Fruit fly (Drosophila melanogaster) whole organism, embryonic: ENCODE measurements around the gene CG15539.

Experiments used
- B-H2 ChIP-seq: fragments of 200-800 bp; sonication (Bioruptor generic); optimal IDR thresholded peaks from 2 replicates; lab custom pipeline; 2018; ENCODE audit warnings: missing biosample characterization, mild to moderate bottlenecking, missing genetic modification characterization
- CG10147 ChIP-seq: fragments of 200-800 bp; sonication (Bioruptor generic); optimal IDR thresholded peaks from 2 replicates; lab custom pipeline; 2019; ENCODE audit warnings: missing biosample characterization, mild to moderate bottlenecking, missing genetic modification characterization, moderate library complexity
- CG12155 ChIP-seq: fragments of 200-800 bp; sonication (Bioruptor generic); optimal IDR thresholded peaks from 3 replicates; lab custom pipeline; 2016; ENCODE audit warnings: missing biosample characterization, missing genetic modification characterization
- CG12219 ChIP-seq: fragments of 200-800 bp; sonication (Bioruptor generic); optimal IDR thresholded peaks from 3 replicates; lab custom pipeline; 2018; ENCODE audit warnings: missing biosample characterization, mild to moderate bottlenecking, missing genetic modification characterization
- CG13287 ChIP-seq: fragments of 200-800 bp; sonication (Bioruptor generic); IDR thresholded peaks from 2 replicates; pipeline ENCODE4 v1.3.6; 2022; ENCODE audit warnings: missing biosample characterization, missing genetic modification characterization; ENCODE audit not compliant: partially characterized antibody
- CG13424 ChIP-seq: fragments of 200-800 bp; sonication (Bioruptor generic); optimal IDR thresholded peaks from 2 replicates; lab custom pipeline; 2019; ENCODE audit warnings: missing biosample characterization, mild to moderate bottlenecking, missing genetic modification characterization, moderate library complexity
- CG13775 ChIP-seq: fragments of 200-800 bp; sonication (Bioruptor generic); optimal IDR thresholded peaks from 3 replicates; lab custom pipeline; 2017; ENCODE audit warnings: missing biosample characterization, mild to moderate bottlenecking, missing genetic modification characterization
- CG14050 ChIP-seq: fragments of 200-800 bp; sonication (Bioruptor generic); IDR thresholded peaks from 3 replicates; pipeline ENCODE4 v1.3.6; 2022; ENCODE audit warnings: missing biosample characterization, missing genetic modification characterization
- CG15269 ChIP-seq: fragments of 200-800 bp; sonication (Bioruptor generic); optimal IDR thresholded peaks from 2 replicates; lab custom pipeline; 2018; ENCODE audit warnings: missing biosample characterization, mild to moderate bottlenecking, missing genetic modification characterization, moderate library complexity
- CG15696 ChIP-seq: fragments of 200-800 bp; sonication (Bioruptor generic); optimal IDR thresholded peaks from 2 replicates; lab custom pipeline; 2019; ENCODE audit warnings: missing biosample characterization, mild to moderate bottlenecking, missing genetic modification characterization, moderate library complexity
- CG17328 ChIP-seq: fragments of 200-800 bp; sonication (Bioruptor generic); IDR thresholded peaks from 2 replicates; pipeline ENCODE4 v1.3.6; 2022; ENCODE audit warnings: missing biosample characterization, missing genetic modification characterization
- CG17385 ChIP-seq: fragments of 200-800 bp; sonication (Bioruptor generic); optimal IDR thresholded peaks from 3 replicates; lab custom pipeline; 2018; ENCODE audit warnings: missing biosample characterization, mild to moderate bottlenecking, missing genetic modification characterization
- CG18476 ChIP-seq: fragments of 200-800 bp; sonication (Bioruptor generic); optimal IDR thresholded peaks from 2 replicates; lab custom pipeline; 2016; ENCODE audit warnings: missing biosample characterization, mild to moderate bottlenecking, missing genetic modification characterization
- CG2712 ChIP-seq: fragments of 200-800 bp; optimal IDR thresholded peaks from 3 replicates; lab custom pipeline; 2019; ENCODE audit warnings: missing biosample characterization, mild to moderate bottlenecking, missing genetic modification characterization, moderate library complexity
- CG2889 ChIP-seq: fragments of 200-800 bp; sonication (Bioruptor generic); IDR thresholded peaks from 3 replicates; pipeline ENCODE4 v1.3.6; 2022; ENCODE audit warnings: missing biosample characterization, missing genetic modification characterization
- CG33213 ChIP-seq: fragments of 200-800 bp; sonication (Bioruptor generic); optimal IDR thresholded peaks from 3 replicates; lab custom pipeline; 2016; ENCODE audit warnings: missing biosample characterization, missing genetic modification characterization
- CG34224 ChIP-seq: fragments of 200-800 bp; sonication (Bioruptor generic); IDR thresholded peaks from 3 replicates; pipeline ENCODE4 v1.3.6; 2022; ENCODE audit warnings: missing biosample characterization, missing genetic modification characterization; ENCODE audit not compliant: partially characterized antibody
- CG43689 ChIP-seq: fragments of 200-800 bp; sonication (Bioruptor generic); IDR thresholded peaks from 2 replicates; pipeline ENCODE4 v1.3.6; 2022; ENCODE audit warnings: missing biosample characterization, missing genetic modification characterization
- CG5245 ChIP-seq: fragments of 200-800 bp; sonication (Bioruptor generic); optimal IDR thresholded peaks from 3 replicates; lab custom pipeline; 2016; ENCODE audit warnings: missing biosample characterization, missing genetic modification characterization
- CG7357 ChIP-seq: fragments of 200-800 bp; sonication (Bioruptor generic); IDR thresholded peaks from 3 replicates; pipeline ENCODE4 v1.3.6; 2022; ENCODE audit warnings: missing biosample characterization, missing genetic modification characterization
- CG9437 ChIP-seq: fragments of 200-800 bp; sonication (Bioruptor generic); optimal IDR thresholded peaks from 2 replicates; lab custom pipeline; 2018; ENCODE audit warnings: missing biosample characterization, mild to moderate bottlenecking, missing genetic modification characterization
- Doc2 ChIP-seq: fragments of 200-800 bp; sonication (Bioruptor generic); IDR thresholded peaks from 2 replicates; pipeline ENCODE4 v1.3.6; 2022; ENCODE audit warnings: missing biosample characterization, missing genetic modification characterization
- E2f2 ChIP-seq: fragments of 200-800 bp; sonication (Bioruptor generic); IDR thresholded peaks from 2 replicates; pipeline ENCODE4 v1.3.6; 2022; ENCODE audit warnings: missing biosample characterization, missing genetic modification characterization
- Gsc ChIP-seq: fragments of 200-800 bp; sonication (Bioruptor generic); IDR thresholded peaks from 2 replicates; pipeline ENCODE4 v1.3.6; 2022; ENCODE audit warnings: missing biosample characterization, missing genetic modification characterization
- H15 ChIP-seq: fragments of 200-800 bp; sonication (Bioruptor generic); IDR thresholded peaks from 3 replicates; pipeline ENCODE4 v1.3.6; 2022; ENCODE audit warnings: missing biosample characterization, missing genetic modification characterization
- Hmr ChIP-seq: fragments of 200-800 bp; sonication (Bioruptor generic); optimal IDR thresholded peaks from 3 replicates; lab custom pipeline; 2017; ENCODE audit warnings: mild to moderate bottlenecking, missing biosample characterization, missing genetic modification reagents, missing genetic modification characterization
- Hmx ChIP-seq: fragments of 200-800 bp; sonication (Bioruptor generic); optimal IDR thresholded peaks from 2 replicates; lab custom pipeline; 2016; ENCODE audit warnings: missing biosample characterization, missing genetic modification characterization
- Lhr ChIP-seq: fragments of 200-800 bp; sonication (Bioruptor generic); optimal IDR thresholded peaks from 3 replicates; lab custom pipeline; 2017; ENCODE audit warnings: mild to moderate bottlenecking, missing biosample characterization, missing genetic modification reagents, missing genetic modification characterization
- NC2α ChIP-seq: fragments of 200-800 bp; sonication (Bioruptor generic); optimal IDR thresholded peaks from 2 replicates; lab custom pipeline; 2016; ENCODE audit warnings: missing biosample characterization, missing genetic modification characterization
- Six4 ChIP-seq: fragments of 200-800 bp; sonication (Bioruptor generic); optimal IDR thresholded peaks from 2 replicates; lab custom pipeline; 2016; ENCODE audit warnings: missing biosample characterization, missing genetic modification characterization
- Spps ChIP-seq: fragments of 200-800 bp; sonication (Bioruptor generic); optimal IDR thresholded peaks from 2 replicates; lab custom pipeline; 2018; ENCODE audit warnings: missing biosample characterization, mild to moderate bottlenecking, missing genetic modification characterization
- Ssrp ChIP-seq: fragments of 200-800 bp; sonication (Bioruptor generic); optimal IDR thresholded peaks from 2 replicates; lab custom pipeline; 2018; ENCODE audit warnings: missing biosample characterization, mild to moderate bottlenecking, missing genetic modification characterization, moderate library complexity
- fd102C ChIP-seq: fragments of 200-800 bp; sonication (Bioruptor generic); optimal IDR thresholded peaks from 2 replicates; lab custom pipeline; 2018; ENCODE audit warnings: missing biosample characterization, mild to moderate bottlenecking, missing genetic modification characterization, moderate library complexity
- gfzf ChIP-seq: fragments of 200-800 bp; sonication (Bioruptor generic); optimal IDR thresholded peaks from 2 replicates; lab custom pipeline; 2016; ENCODE audit warnings: missing biosample characterization, mild to moderate bottlenecking, missing genetic modification characterization, moderate library complexity
- grau ChIP-seq: fragments of 200-800 bp; optimal IDR thresholded peaks from 3 replicates; lab custom pipeline; 2019; ENCODE audit warnings: missing biosample characterization, mild to moderate bottlenecking, missing genetic modification characterization, moderate library complexity
- gt ChIP-seq: fragments of 200-800 bp; sonication (Bioruptor generic); IDR thresholded peaks from 2 replicates; pipeline ENCODE4 v1.3.6; 2022; ENCODE audit warnings: missing biosample characterization, missing genetic modification characterization
- ind ChIP-seq: fragments of 200-800 bp; sonication (Bioruptor generic); optimal IDR thresholded peaks from 3 replicates; lab custom pipeline; 2016; ENCODE audit warnings: missing biosample characterization, missing genetic modification characterization
- insv ChIP-seq, 2 experiments: fragments of 200-800 bp; sonication (Bioruptor generic); optimal IDR thresholded peaks; 3 replicates each; lab custom pipeline; 2016 to 2018; ENCODE audit warnings: missing biosample characterization in 2 of 2, missing genetic modification characterization in 2 of 2
- jumu ChIP-seq: fragments of 200-800 bp; sonication (Bioruptor generic); optimal IDR thresholded peaks from 3 replicates; lab custom pipeline; 2016; ENCODE audit warnings: missing biosample characterization, missing genetic modification characterization
- lola ChIP-seq, 3 experiments: fragments of >200 bp in 2 of 3; fragments of 200-800 bp in 1 of 3; sonication (Bioruptor generic) in 1 of 3; optimal IDR thresholded peaks; 2 replicates each; lab custom pipeline; 2017 to 2019; ENCODE audit warnings: missing biosample characterization in 3 of 3, missing genetic modification characterization in 3 of 3, mild to moderate bottlenecking in 1 of 3, moderate library complexity in 1 of 3
- nom ChIP-seq: fragments of 200-800 bp; sonication (Bioruptor generic); optimal IDR thresholded peaks from 2 replicates; lab custom pipeline; 2017; ENCODE audit warnings: missing biosample characterization, missing genetic modification characterization, mild to moderate bottlenecking, moderate library complexity, missing genetic modification reagents
- phol ChIP-seq: fragments of 200-800 bp; sonication (Bioruptor generic); optimal IDR thresholded peaks from 3 replicates; lab custom pipeline; 2018; ENCODE audit warnings: missing biosample characterization, mild to moderate bottlenecking, missing genetic modification characterization, moderate library complexity
- rib ChIP-seq: fragments of 200-800 bp; sonication (Bioruptor generic); IDR thresholded peaks from 2 replicates; pipeline ENCODE4 v1.3.6; 2022; ENCODE audit warnings: missing biosample characterization, missing genetic modification characterization
- scrt ChIP-seq: fragments of 200-800 bp; sonication (Bioruptor generic); optimal IDR thresholded peaks from 2 replicates; lab custom pipeline; 2018; ENCODE audit warnings: missing biosample characterization, mild to moderate bottlenecking, missing genetic modification characterization, moderate library complexity
- slbo ChIP-seq: fragments of 200-800 bp; sonication (Bioruptor generic); IDR thresholded peaks from 2 replicates; pipeline ENCODE4 v1.3.6; 2022; ENCODE audit warnings: missing biosample characterization, missing genetic modification characterization
- sqz ChIP-seq: fragments of 200-800 bp; sonication (Bioruptor generic); optimal IDR thresholded peaks from 3 replicates; lab custom pipeline; 2018; ENCODE audit warnings: missing biosample characterization, mild to moderate bottlenecking, missing genetic modification characterization
- tll ChIP-seq, 2 experiments: fragments of 200-800 bp in 1 of 2; fragments of >200 bp in 1 of 2; sonication (Bioruptor generic) in 1 of 2; optimal IDR thresholded peaks; 2 replicates each; lab custom pipeline; 2017 to 2019; ENCODE audit warnings: missing biosample characterization in 2 of 2, missing genetic modification characterization in 2 of 2, mild to moderate bottlenecking in 1 of 2, moderate library complexity in 1 of 2
- twi ChIP-seq: fragments of 200-800 bp; optimal IDR thresholded peaks from 2 replicates; lab custom pipeline; 2019; ENCODE audit warnings: missing biosample characterization, mild to moderate bottlenecking, missing genetic modification characterization, moderate library complexity
- vfl ChIP-seq: fragments of 200-800 bp; sonication (Bioruptor generic); optimal IDR thresholded peaks from 2 replicates; lab custom pipeline; 2016; ENCODE audit warnings: missing biosample characterization, missing genetic modification characterization

Gene CG15539

dm6 chr3R:30531989-30532653 lies 26.3 kb downstream of the CG15539 start, which contains the start of gene tmod (continued):
- peak; percentile 57 for TF ChIP-seq CG34224 (GFP tag; lab: Robert Waterston, UW)
- peak; percentile 20; the same call in 1 of the 2 replicates for TF ChIP-seq E2f2 (GFP tag; lab: Robert Waterston, UW)
- no peak for TF ChIP-seq Gsc (GFP tag; lab: Robert Waterston, UW)
- no peak for TF ChIP-seq nom (GFP tag; lab: Kevin White, UChicago)
- peak; percentile 50 for TF ChIP-seq Six4
- peak; percentile 43 for TF ChIP-seq CG13287 (GFP tag; lab: Robert Waterston, UW)
- TF ChIP-seq CG7357 (GFP tag; lab: Robert Waterston, UW) = no peak
- no peak for TF ChIP-seq CG5245 (GFP tag; lab: Kevin White, UChicago)
- TF ChIP-seq lola (GFP tag; optimal IDR thresholded peaks at IDR 0.05; lab: Kevin White, UChicago) = peak in 1 of 3 experiments; percentile 49
- TF ChIP-seq CG10147 (GFP tag; lab: Kevin White, UChicago) = peak; percentile 19
- no peak for TF ChIP-seq gt
- TF ChIP-seq CG17328 (GFP tag; lab: Robert Waterston, UW) = no peak; the same call in 1 of the 2 replicates
- peak; percentile 24 for TF ChIP-seq CG33213 (GFP tag; lab: Kevin White, UChicago)
- TF ChIP-seq NC2α (GFP tag; lab: Kevin White, UChicago) = no peak
- TF ChIP-seq ind (GFP tag; lab: Kevin White, UChicago) = peak; percentile 55
- TF ChIP-seq slbo (GFP tag; lab: Robert Waterston, UW) = no peak
- no peak for TF ChIP-seq H15
- TF ChIP-seq scrt (GFP tag; lab: Kevin White, UChicago) = no peak
- TF ChIP-seq CG12219 (GFP tag; lab: Kevin White, UChicago) = peak; percentile 46
- peak; percentile 14 for TF ChIP-seq jumu (GFP tag; lab: Kevin White, UChicago)
- no peak for TF ChIP-seq sqz (GFP tag; lab: Kevin White, UChicago)
- no peak for TF ChIP-seq Lhr (GFP tag; lab: Kevin White, UChicago)
- TF ChIP-seq gfzf (GFP tag; lab: Kevin White, UChicago) = no peak
- TF ChIP-seq CG12155 (GFP tag; lab: Kevin White, UChicago) = no peak
- no peak for TF ChIP-seq Hmx (GFP tag; lab: Kevin White, UChicago)
- peak; percentile 45 for TF ChIP-seq CG18476 (GFP tag; lab: Kevin White, UChicago)
- no peak for TF ChIP-seq tll (GFP tag; optimal IDR thresholded peaks at IDR 0.05; lab: Kevin White, UChicago)
- no peak for TF ChIP-seq insv (GFP tag; optimal IDR thresholded peaks at IDR 0.05; lab: Kevin White, UChicago)
- no peak for TF ChIP-seq vfl (GFP tag; lab: Kevin White, UChicago)
- peak; percentile 35 for TF ChIP-seq Spps (tag; lab: Kevin White, UChicago)
- TF ChIP-seq phol (tag; lab: Kevin White, UChicago) = peak; percentile 82
- no peak for TF ChIP-seq CG14050 (GFP tag; lab: Robert Waterston, UW)
- peak; percentile 30 for TF ChIP-seq twi (tag; lab: Kevin White, UChicago)
- peak; percentile 65 for TF ChIP-seq CG2712
- TF ChIP-seq CG13775 (GFP tag; lab: Kevin White, UChicago) = peak; percentile 23
- TF ChIP-seq grau = peak; percentile 54
- TF ChIP-seq Doc2 = no peak
- no peak for TF ChIP-seq fd102C (GFP tag; lab: Kevin White, UChicago)
- TF ChIP-seq CG43689 (GFP tag; lab: Robert Waterston, UW) = no peak
- peak; percentile 45 for TF ChIP-seq CG17385
- no peak for TF ChIP-seq CG2889 (GFP tag; lab: Robert Waterston, UW)
- TF ChIP-seq CG15696 (tag; lab: Kevin White, UChicago) = peak; percentile 5
- no peak for TF ChIP-seq rib (GFP tag; lab: Robert Waterston, UW)
- TF ChIP-seq B-H2 (GFP tag; lab: Kevin White, UChicago) = peak; percentile 19
- TF ChIP-seq CG13424 (tag; lab: Kevin White, UChicago) = peak; percentile 63
- no peak for TF ChIP-seq Hmr (GFP tag; lab: Kevin White, UChicago)
- TF ChIP-seq CG9437 (GFP tag; lab: Kevin White, UChicago) = no peak
- TF ChIP-seq Ssrp = peak; percentile 62
- peak; percentile 60 for TF ChIP-seq CG15269 (tag; lab: Kevin White, UChicago)
